Worm (Caenorhabditis elegans) whole organism, young adult: ENCODE data around the gene Y57G11C.46.

Experiments used
- T07F8.4 ChIP-seq: sonication (generic microtip); optimal IDR thresholded peaks from 2 replicates; lab custom pipeline; 2016; ENCODE audit warnings: mild to moderate bottlenecking, missing genetic modification characterization, moderate library complexity, missing compliant biosample characterization
- Y53G8AR.9 ChIP-seq: fragments of 200-800 bp; sonication (Bioruptor generic); conservative IDR thresholded peaks from 2 replicates; pipeline ENCODE4 v1.3.6; 2022; ENCODE audit warnings: missing genetic modification reagents, missing genetic modification characterization, missing compliant biosample characterization
- Y95B8A.8 ChIP-seq: fragments of 200-800 bp; sonication (Bioruptor generic); IDR thresholded peaks from 2 replicates; pipeline ENCODE4 v1.3.6; 2022; ENCODE audit warnings: missing genetic modification reagents, missing genetic modification characterization, missing compliant biosample characterization
- snpc-4 ChIP-seq, 5 experiments: fragments of 150-350 bp in 1 of 5; sonication (generic microtip) in 4 of 5; optimal IDR thresholded peaks; 2 replicates each; lab custom pipeline; 2014 to 2018; ENCODE audit warnings: missing genetic modification characterization in 5 of 5, missing biosample characterization in 3 of 5, antibody characterized with exemption in 2 of 5, mild to moderate bottlenecking in 2 of 5, missing compliant biosample characterization in 2 of 5, missing genotype in 2 of 5, moderate library complexity in 2 of 5, missing genetic modification reagents in 1 of 5

DNA sequence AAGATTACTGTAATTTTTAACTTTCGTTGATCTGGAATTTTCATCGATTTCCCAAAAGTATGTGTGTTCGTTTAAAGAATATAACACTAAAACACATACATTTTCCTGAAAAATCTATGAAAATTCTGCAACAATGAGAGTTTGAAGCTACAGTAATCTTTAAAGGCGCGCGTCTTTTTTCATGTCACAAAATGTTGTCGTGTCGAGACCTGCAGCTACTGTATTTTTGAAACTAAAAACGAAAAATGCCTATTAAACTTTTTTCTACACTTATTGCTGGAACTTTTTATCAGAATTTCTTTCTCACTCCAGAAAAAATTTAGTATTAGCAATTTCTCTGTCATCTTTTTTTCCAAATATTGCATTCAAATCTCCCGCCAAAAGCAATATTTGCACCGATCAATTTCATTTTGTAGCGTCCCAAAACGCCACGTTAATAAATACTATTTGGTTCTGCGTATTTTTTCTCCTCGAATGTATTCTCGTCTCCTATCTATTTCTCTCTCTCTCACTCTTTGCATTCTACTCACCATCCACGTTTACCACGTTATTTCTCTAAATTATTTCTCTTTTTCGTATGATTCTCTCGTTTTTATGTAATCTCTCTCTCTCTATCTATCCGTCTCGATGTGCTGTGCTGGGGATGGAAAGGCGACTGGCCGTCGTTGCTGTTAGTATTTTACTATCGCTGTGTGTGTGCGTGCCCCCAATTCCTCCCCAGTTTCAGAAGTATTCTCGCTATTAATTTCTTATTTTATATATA, 29.6 kb downstream of the Y57G11C.46 start, which contains the start of gene melo-1:
- TF ChIP-seq Y95B8A.8 (no peak), snpc-4 (GFP tag; optimal IDR thresholded peaks at IDR 0.05; lab: Kevin White, UChicago) (no peak), snpc-4 (tag; optimal IDR thresholded peaks at IDR 0.05; lab: Kevin White, UChicago) (peak; percentile 8 to 67 (median 40)), T07F8.4 (tag; lab: Kevin White, UChicago) (no peak), Y53G8AR.9 (GFP tag; lab: Robert Waterston, UW) (no peak)
